Fruit fly (Drosophila melanogaster) whole organism: Measurements from ENCODE around the gene CG43915.

Experiments
- Dll ChIP-seq: fragments of >200 bp; optimal IDR thresholded peaks from 2 replicates; lab custom pipeline; 2017
- pan ChIP-seq: fragments of >200 bp; optimal IDR thresholded peaks from 2 replicates; lab custom pipeline; 2017

dm6 chr3L:3977622-3978355, 5.1 kb downstream of the CG43915 start:
- TF ChIP-seq pan (no peak), Dll (lab: Kevin White, UChicago) (no peak)
